Fruit fly (Drosophila melanogaster): ENCODE results near the gene SNF4Agamma.

The SNF4Agamma gene

dm6 chr3R:21263177-21263576 is 122.6 kb downstream of the SNF4Agamma start (continued):
- TF ChIP-seq CG14965 (GFP tag; optimal IDR thresholded peaks at IDR 0.05; ENCODE audit: borderline replicate concordance) = no peak
- TF ChIP-seq CG43689 (GFP tag; IDR thresholded peaks at IDR 0.05) = peak; percentile 35; the same call in 1 of the 2 replicates
- peak; percentile 9 for TF ChIP-seq schlank (tag; optimal IDR thresholded peaks at IDR 0.05)
- no peak for TF ChIP-seq bbx (GFP tag; IDR thresholded peaks at IDR 0.05; ENCODE audit: partially characterized antibody)
- peak; percentile 90 for TF ChIP-seq Ets97D (GFP tag; optimal IDR thresholded peaks at IDR 0.05)
- TF ChIP-seq tin (GFP tag; optimal IDR thresholded peaks at IDR 0.05) = no peak
- TF ChIP-seq Vsx1 (GFP tag; optimal IDR thresholded peaks at IDR 0.05) = peak; percentile 31
- TF ChIP-seq CG16815 (GFP tag; optimal IDR thresholded peaks at IDR 0.05) = no peak
- no peak for TF ChIP-seq gsb-n (tag; optimal IDR thresholded peaks at IDR 0.05)
- peak; percentile 2 for TF ChIP-seq trh (GFP tag; optimal IDR thresholded peaks at IDR 0.05)
- TF ChIP-seq CG11093 (GFP tag; IDR thresholded peaks at IDR 0.05) = no peak
- TF ChIP-seq CG13123 (GFP tag; optimal IDR thresholded peaks at IDR 0.05) = no peak
- TF ChIP-seq ssp (GFP tag; IDR thresholded peaks at IDR 0.05) = no peak
- TF ChIP-seq ems (GFP tag; optimal IDR thresholded peaks at IDR 0.05) = no peak
- peak; percentile 44 for TF ChIP-seq CG9727 (GFP tag; optimal IDR thresholded peaks at IDR 0.05)
- TF ChIP-seq CG5953 (GFP tag; IDR thresholded peaks at IDR 0.05) = peak; percentile 19; the same call in 1 of the 2 replicates
- TF ChIP-seq fd64A (GFP tag; optimal IDR thresholded peaks at IDR 0.05) = peak; percentile 31
- TF ChIP-seq run (tag; optimal IDR thresholded peaks at IDR 0.05) = no peak
- TF ChIP-seq wdn (GFP tag; IDR thresholded peaks at IDR 0.05) = 0 out of 2 replicates have a peak, but pooled peaks have one; percentile 15
- TF ChIP-seq CG18011 (GFP tag; optimal IDR thresholded peaks at IDR 0.05) = no peak
- no peak for TF ChIP-seq Hmx (GFP tag; optimal IDR thresholded peaks at IDR 0.05)
- no peak for TF ChIP-seq CG1792 (GFP tag; optimal IDR thresholded peaks at IDR 0.05)
- no peak for TF ChIP-seq Elba2 (GFP tag; optimal IDR thresholded peaks at IDR 0.05)
- TF ChIP-seq Spps (tag; optimal IDR thresholded peaks at IDR 0.05) = no peak
- no peak for TF ChIP-seq trem (tag; optimal IDR thresholded peaks at IDR 0.05)
- TF ChIP-seq CG14050 (GFP tag; IDR thresholded peaks at IDR 0.05) = no peak
- TF ChIP-seq gfzf (GFP tag; optimal IDR thresholded peaks at IDR 0.05) = no peak
- TF ChIP-seq CG4707 (GFP tag; optimal IDR thresholded peaks at IDR 0.05) = peak; percentile 31
- TF ChIP-seq CG30020 (tag; optimal IDR thresholded peaks at IDR 0.05) = no peak
- TF ChIP-seq Tbp (GFP tag; optimal IDR thresholded peaks at IDR 0.05) = no peak
- no peak for TF ChIP-seq Hr78 (GFP tag; optimal IDR thresholded peaks at IDR 0.05)
- TF ChIP-seq Opbp (GFP tag; IDR thresholded peaks at IDR 0.05; ENCODE audit: partially characterized antibody) = no peak
- no peak for TF ChIP-seq oc (tag; optimal IDR thresholded peaks at IDR 0.05)
- TF ChIP-seq ranshi (GFP tag; IDR thresholded peaks at IDR 0.05) = peak; percentile 57; the same call in 1 of the 2 replicates
- TF ChIP-seq klu (GFP tag; IDR thresholded peaks at IDR 0.05) = no peak
- TF ChIP-seq vvl (GFP tag; IDR thresholded peaks at IDR 0.05) = peak; percentile 47; the same call in 1 of the 2 replicates
- TF ChIP-seq nerfin-1 (tag; optimal IDR thresholded peaks at IDR 0.05) = peak; percentile 19
- TF ChIP-seq knrl (GFP tag; IDR thresholded peaks at IDR 0.05; ENCODE audit: partially characterized antibody) = no peak
- no peak for TF ChIP-seq eve (GFP tag; optimal IDR thresholded peaks at IDR 0.05)
- TF ChIP-seq CG14441 (GFP tag; IDR thresholded peaks at IDR 0.05) = peak; percentile 54; the same call in 1 of the 2 replicates
- TF ChIP-seq Lhr (GFP tag; optimal IDR thresholded peaks at IDR 0.05) = peak; percentile 23
- no peak for TF ChIP-seq CG4424 (GFP tag; optimal IDR thresholded peaks at IDR 0.05)
- peak; percentile 26 for TF ChIP-seq Blimp-1 (GFP tag; optimal IDR thresholded peaks at IDR 0.05)
- no peak for TF ChIP-seq CTCF (GFP tag; optimal IDR thresholded peaks at IDR 0.05)
- TF ChIP-seq sug (tag; optimal IDR thresholded peaks at IDR 0.05) = no peak
- TF ChIP-seq chif (GFP tag; optimal IDR thresholded peaks at IDR 0.05) = no peak
- TF ChIP-seq CG30403 (GFP tag; optimal IDR thresholded peaks at IDR 0.05) = no peak
- no peak for TF ChIP-seq CG5245 (GFP tag; optimal IDR thresholded peaks at IDR 0.05)
- peak; percentile 3 for TF ChIP-seq CG15011 (GFP tag; optimal IDR thresholded peaks at IDR 0.05)
- TF ChIP-seq kah (GFP tag; optimal IDR thresholded peaks at IDR 0.05) = no peak
- no peak for TF ChIP-seq BEAF-32 (GFP tag; optimal IDR thresholded peaks at IDR 0.05)
